Worm (Caenorhabditis elegans): Measurements from ENCODE around the gene F47C12.7.

DNA sequence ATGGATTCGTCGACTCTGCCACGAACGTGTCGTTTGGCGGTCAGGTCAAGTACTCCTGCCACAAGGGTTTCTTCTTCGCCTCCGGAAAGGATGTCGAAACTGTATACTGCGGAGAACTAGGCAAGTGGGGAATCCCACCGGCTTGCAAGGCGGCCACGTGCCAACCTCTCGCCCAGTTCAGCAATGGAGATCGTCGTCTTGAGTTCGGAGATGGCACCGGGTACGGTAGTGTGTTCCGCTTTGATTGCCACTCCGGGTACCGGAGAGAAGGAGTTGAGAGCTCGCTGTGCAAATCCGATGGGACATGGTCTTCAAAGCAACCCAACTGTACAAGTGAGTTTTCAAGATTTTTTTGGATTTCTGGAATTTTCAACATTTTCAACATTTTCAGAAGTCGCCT, 4.4 kb upstream of the F47C12.7 start:
- TF ChIP-seq unc-62 (GFP tag; optimal IDR thresholded peaks at IDR 0.05): no peak
- no peak for TF ChIP-seq rpc-1 (optimal IDR thresholded peaks at IDR 0.05)
- no peak for TF ChIP-seq rpc-1 (tag; optimal IDR thresholded peaks at IDR 0.05)
- no peak for TF ChIP-seq madf-3 (GFP tag; IDR thresholded peaks at IDR 0.05)
- no peak for TF ChIP-seq lir-1 (GFP tag; conservative IDR thresholded peaks at IDR 0.05)
- TF ChIP-seq T26A5.8 (tag; optimal IDR thresholded peaks at IDR 0.05): no peak
- TF ChIP-seq ceh-40 (GFP tag; IDR thresholded peaks at IDR 0.05): no peak

Data from whole organism, young adult.